Fruit fly (Drosophila melanogaster) whole organism, adult: ENCODE results near the gene CG31419.

ENCODE experiments used
- CG11617 ChIP-seq: fragments of 200-800 bp; sonication (Bioruptor generic); optimal IDR thresholded peaks from 2 replicates; lab custom pipeline; 2017; ENCODE audit warnings: mild to moderate bottlenecking, missing biosample characterization, missing genetic modification reagents, missing genetic modification characterization
- CG12768 ChIP-seq: fragments of 200-800 bp; sonication (Bioruptor generic); optimal IDR thresholded peaks from 2 replicates; lab custom pipeline; 2017; ENCODE audit warnings: missing biosample characterization, missing genetic modification characterization, mild to moderate bottlenecking, moderate library complexity, missing genetic modification reagents
- CG14711 ChIP-seq: fragments of 200-800 bp; sonication (Bioruptor generic); optimal IDR thresholded peaks from 2 replicates; lab custom pipeline; 2018; ENCODE audit warnings: missing biosample characterization, mild to moderate bottlenecking, missing genetic modification characterization, moderate library complexity
- CG1620 ChIP-seq: fragments of 200-800 bp; sonication (Bioruptor generic); optimal IDR thresholded peaks from 2 replicates; lab custom pipeline; 2016; ENCODE audit warnings: missing biosample characterization, missing genetic modification characterization
- CG33017 ChIP-seq: fragments of 200-800 bp; sonication (Bioruptor generic); optimal IDR thresholded peaks from 2 replicates; lab custom pipeline; 2018; ENCODE audit warnings: missing biosample characterization, mild to moderate bottlenecking, missing genetic modification characterization, moderate library complexity
- CG5204 ChIP-seq: fragments of 200-800 bp; sonication (Bioruptor generic); optimal IDR thresholded peaks from 2 replicates; lab custom pipeline; 2016; ENCODE audit warnings: missing biosample characterization, missing genetic modification characterization
- CG7045 ChIP-seq: fragments of 200-800 bp; sonication (Bioruptor generic); optimal IDR thresholded peaks from 2 replicates; lab custom pipeline; 2017; ENCODE audit warnings: missing biosample characterization, mild to moderate bottlenecking, missing genetic modification characterization
- CG7101 ChIP-seq: fragments of 200-800 bp; sonication (Bioruptor generic); optimal IDR thresholded peaks from 2 replicates; lab custom pipeline; 2018; ENCODE audit warnings: missing biosample characterization, mild to moderate bottlenecking, missing genetic modification characterization, moderate library complexity
- Clk ChIP-seq: fragments of 200-800 bp; sonication (Bioruptor generic); optimal IDR thresholded peaks from 2 replicates; lab custom pipeline; 2017; ENCODE audit warnings: missing biosample characterization, missing genetic modification characterization
- Crg-1 ChIP-seq: fragments of 200-800 bp; sonication (Bioruptor generic); optimal IDR thresholded peaks from 2 replicates; lab custom pipeline; 2016; ENCODE audit warnings: missing biosample characterization, missing genetic modification characterization
- Hr96 ChIP-seq: fragments of 200-800 bp; sonication (Bioruptor generic); optimal IDR thresholded peaks from 2 replicates; lab custom pipeline; 2016; ENCODE audit warnings: missing biosample characterization, missing genetic modification characterization
- Mnt ChIP-seq: fragments of 200-800 bp; sonication (Bioruptor generic); optimal IDR thresholded peaks from 2 replicates; lab custom pipeline; 2016; ENCODE audit warnings: missing biosample characterization, mild to moderate bottlenecking, missing genetic modification characterization
- bab1 ChIP-seq: fragments of 200-800 bp; sonication (Bioruptor generic); optimal IDR thresholded peaks from 3 replicates; lab custom pipeline; 2019; ENCODE audit warnings: missing biosample characterization, mild to moderate bottlenecking, missing genetic modification characterization, moderate library complexity
- cic ChIP-seq: fragments of 200-800 bp; sonication (Bioruptor generic); optimal IDR thresholded peaks from 2 replicates; lab custom pipeline; 2017; ENCODE audit warnings: missing biosample characterization, mild to moderate bottlenecking, missing genetic modification characterization, moderate library complexity
- cnc ChIP-seq, 2 experiments: fragments of >200 bp; optimal IDR thresholded peaks; 2 replicates each; lab custom pipeline; 2017
- kay ChIP-seq: fragments of 200-800 bp; sonication (Bioruptor generic); peaks from one replicate; lab custom pipeline; 2016; ENCODE audit warnings: missing biosample characterization, missing genetic modification characterization, borderline replicate concordance
- ovo ChIP-seq: fragments of 200-800 bp; sonication (Bioruptor generic); optimal IDR thresholded peaks from 2 replicates; lab custom pipeline; 2016; ENCODE audit warnings: missing biosample characterization, missing genetic modification characterization
- pad ChIP-seq: fragments of 200-800 bp; sonication (Bioruptor generic); optimal IDR thresholded peaks from 3 replicates; lab custom pipeline; 2017; ENCODE audit warnings: missing biosample characterization, missing genetic modification characterization, mild to moderate bottlenecking, moderate library complexity, missing genetic modification reagents
- tj ChIP-seq: fragments of 200-800 bp; sonication (Bioruptor generic); optimal IDR thresholded peaks from 3 replicates; lab custom pipeline; 2017; ENCODE audit warnings: missing biosample characterization, mild to moderate bottlenecking, missing genetic modification characterization, moderate library complexity
- toe ChIP-seq: fragments of 200-800 bp; sonication (Bioruptor generic); optimal IDR thresholded peaks from 2 replicates; lab custom pipeline; 2016; ENCODE audit warnings: missing biosample characterization, missing genetic modification characterization

The CG31419 gene

DNA sequence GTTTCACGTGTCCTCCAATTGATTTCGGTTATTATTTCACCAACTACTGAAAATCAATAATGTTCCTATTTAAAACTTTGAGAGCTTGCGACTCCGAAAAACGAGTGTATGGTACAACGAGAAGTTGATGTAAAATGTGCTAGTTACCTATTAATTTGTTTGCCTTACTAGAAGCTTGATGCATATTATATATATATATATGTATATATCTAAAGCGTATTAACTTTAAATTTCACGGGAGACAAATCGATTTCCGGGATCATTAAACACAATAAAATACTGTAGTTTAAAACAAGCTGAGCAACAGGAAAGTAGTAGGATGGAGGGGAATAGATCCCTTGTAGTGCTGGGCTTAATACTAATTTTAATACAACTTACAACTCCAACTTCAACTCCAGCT lies 953 bp upstream of the CG31419 start, which contains the start of gene CG31418:
Gene CG31418 (plus strand): TSS at position 301 of the 400 bp plus-strand sequence.
- TF ChIP-seq CG12768 (GFP tag; lab: Kevin White, UChicago) (no peak), CG5204 (GFP tag; lab: Kevin White, UChicago) (no peak), kay (GFP tag; lab: Kevin White, UChicago) (no peak), pad (GFP tag; lab: Kevin White, UChicago) (no peak), tj (GFP tag; lab: Kevin White, UChicago) (no peak), CG33017 (tag; lab: Kevin White, UChicago) (no peak), CG7045 (GFP tag; lab: Kevin White, UChicago) (no peak), ovo (GFP tag; lab: Kevin White, UChicago) (no peak), CG14711 (tag; lab: Kevin White, UChicago) (no peak), Clk (GFP tag; lab: Kevin White, UChicago) (no peak), bab1 (no peak), toe (GFP tag; lab: Kevin White, UChicago) (no peak), Crg-1 (GFP tag; lab: Kevin White, UChicago) (no peak), CG1620 (no peak), cnc (optimal IDR thresholded peaks at IDR 0.05; lab: Kevin White, UChicago) (no peak), CG11617 (GFP tag; lab: Kevin White, UChicago) (no peak), CG7101 (tag; lab: Kevin White, UChicago) (no peak)

DNA sequence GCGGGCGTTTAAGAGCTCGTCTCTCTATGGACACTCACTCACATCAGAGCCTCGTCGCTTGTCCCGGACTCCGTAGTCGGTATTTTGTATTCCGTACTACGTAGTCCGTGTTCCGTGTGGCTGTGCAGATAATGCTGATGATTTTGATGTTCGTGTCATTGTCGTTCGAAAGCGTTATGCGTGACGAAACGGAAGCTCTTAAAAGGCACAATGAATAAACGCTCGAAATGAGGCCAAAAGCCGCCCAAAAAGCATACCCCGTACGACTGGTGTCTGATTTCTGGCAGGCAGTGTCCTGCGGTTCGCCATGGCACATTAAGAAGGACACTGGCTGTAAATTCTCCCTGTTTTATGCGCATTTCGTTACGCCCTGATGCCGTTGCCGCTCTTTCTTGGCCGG lies 4.6 kb downstream of the CG31419 start:
- TF ChIP-seq Clk (GFP tag; lab: Kevin White, UChicago) (no peak), CG33017 (tag; lab: Kevin White, UChicago) (no peak), Mnt (GFP tag; lab: Kevin White, UChicago) (no peak), cnc (optimal IDR thresholded peaks at IDR 0.05; lab: Kevin White, UChicago) (no peak), CG5204 (GFP tag; lab: Kevin White, UChicago) (no peak), CG11617 (GFP tag; lab: Kevin White, UChicago) (no peak), CG1620 (no peak), ovo (GFP tag; lab: Kevin White, UChicago) (no peak), tj (GFP tag; lab: Kevin White, UChicago) (no peak), cic (GFP tag; lab: Kevin White, UChicago) (no peak), pad (GFP tag; lab: Kevin White, UChicago) (no peak), CG12768 (GFP tag; lab: Kevin White, UChicago) (no peak), CG7045 (GFP tag; lab: Kevin White, UChicago) (no peak), bab1 (no peak), toe (GFP tag; lab: Kevin White, UChicago) (no peak), Hr96 (GFP tag; lab: Kevin White, UChicago) (no peak), CG14711 (tag; lab: Kevin White, UChicago) (no peak)
